Fruit fly (Drosophila melanogaster): ENCODE data around the gene Dys.

dm6 chr3R:19638004-19638403, 177.1 kb downstream of the Dys start:
- TF ChIP-seq fkh (GFP tag; optimal IDR thresholded peaks at IDR 0.05): no peak
- no peak for TF ChIP-seq Gug (GFP tag; IDR thresholded peaks at IDR 0.05)
- no peak for TF ChIP-seq Hr39 (GFP tag; optimal IDR thresholded peaks at IDR 0.05)
- no peak for TF ChIP-seq Eip93F (GFP tag; optimal IDR thresholded peaks at IDR 0.05)
- no peak for TF ChIP-seq esn (GFP tag; optimal IDR thresholded peaks at IDR 0.05)
- TF ChIP-seq CG1621 (tag; optimal IDR thresholded peaks at IDR 0.05): no peak
- TF ChIP-seq CG3919 (GFP tag; optimal IDR thresholded peaks at IDR 0.05): no peak
- no peak for TF ChIP-seq CG8319 (GFP tag; optimal IDR thresholded peaks at IDR 0.05)
- TF ChIP-seq achi (GFP tag; optimal IDR thresholded peaks at IDR 0.05): no peak
- TF ChIP-seq vri (GFP tag; optimal IDR thresholded peaks at IDR 0.05): no peak
